Worm (Caenorhabditis elegans) whole organism, L4 larva: ENCODE data around the gene srh-28.

Source experiments
- F44E2.7 ChIP-seq: fragments of 200-800 bp; sonication (Bioruptor generic); IDR thresholded peaks from 2 replicates; pipeline ENCODE4 v2.1.2; 2022; ENCODE audit warnings: missing genetic modification characterization, missing compliant biosample characterization
- F49E8.2 ChIP-seq: sonication (generic microtip); optimal IDR thresholded peaks from 2 replicates; lab custom pipeline; 2016; ENCODE audit warnings: missing compliant biosample characterization, mild to moderate bottlenecking, missing genetic modification characterization, borderline replicate concordance
- R02D3.7 ChIP-seq: fragments of 150-350 bp; sonication (generic microtip); optimal IDR thresholded peaks from 3 replicates; lab custom pipeline; 2014; ENCODE audit warnings: missing biosample characterization, missing genetic modification characterization
- T20F7.1 ChIP-seq: fragments of 200-800 bp; sonication (Bioruptor generic); optimal IDR thresholded peaks from 2 replicates; lab custom pipeline; 2018; ENCODE audit warnings: mild to moderate bottlenecking, missing genetic modification characterization, missing compliant biosample characterization
- Y75B8A.6 ChIP-seq: fragments of 200-800 bp; sonication (Bioruptor generic); IDR thresholded peaks from 2 replicates; pipeline ENCODE4 v1.3.6; 2022; ENCODE audit warnings: missing genetic modification reagents, missing genetic modification characterization, missing compliant biosample characterization
- ZK337.2 ChIP-seq: fragments of 200-800 bp; sonication (Bioruptor generic); IDR thresholded peaks from 2 replicates; pipeline ENCODE4 v1.3.6; 2022; ENCODE audit warnings: missing genetic modification reagents, missing genetic modification characterization, missing compliant biosample characterization
- ZK546.5 ChIP-seq, 2 experiments: sonication (generic microtip); optimal IDR thresholded peaks; 2 replicates each; lab custom pipeline; 2017; ENCODE audit warnings: missing biosample characterization in 2 of 2, missing genetic modification characterization in 2 of 2
- aha-1 ChIP-seq: fragments of 150-350 bp; peaks from one replicate; lab custom pipeline; 2014; ENCODE audit warnings: missing biosample characterization, missing genetic modification characterization
- aly-2 ChIP-seq: sonication (generic microtip); optimal IDR thresholded peaks from 2 replicates; lab custom pipeline; 2018; ENCODE audit warnings: missing biosample characterization, missing genetic modification characterization
- ceh-28 ChIP-seq: fragments of 150-350 bp; optimal IDR thresholded peaks from 2 replicates; lab custom pipeline; 2014; ENCODE audit warnings: missing biosample characterization, missing genetic modification reagents, missing genetic modification characterization
- ceh-62 ChIP-seq: sonication (generic microtip); optimal IDR thresholded peaks from 2 replicates; lab custom pipeline; 2017; ENCODE audit warnings: missing biosample characterization, missing genetic modification characterization
- ces-1 ChIP-seq: fragments of 150-350 bp; sonication (generic microtip); optimal IDR thresholded peaks from 4 replicates; lab custom pipeline; 2014; ENCODE audit warnings: missing biosample characterization, missing genetic modification reagents, missing genetic modification characterization
- cey-2 ChIP-seq: sonication (generic microtip); optimal IDR thresholded peaks from 3 replicates; lab custom pipeline; 2017; ENCODE audit warnings: missing genetic modification characterization, mild to moderate bottlenecking, missing compliant biosample characterization, antibody characterized with exemption, borderline replicate concordance; ENCODE audit not compliant: insufficient read depth
- ctbp-1 ChIP-seq: fragments of 200-800 bp; sonication (Bioruptor generic); IDR thresholded peaks from 2 replicates; pipeline ENCODE4 v1.3.6; 2022; ENCODE audit warnings: missing genetic modification reagents, missing genetic modification characterization, missing compliant biosample characterization
- daf-19 ChIP-seq: fragments of 200-800 bp; sonication (Bioruptor generic); conservative IDR thresholded peaks from 2 replicates; pipeline ENCODE4 v1.3.6; 2022; ENCODE audit warnings: missing genetic modification characterization, missing compliant biosample characterization
- daf-8 ChIP-seq: fragments of 200-800 bp; sonication (Bioruptor generic); IDR thresholded peaks from 2 replicates; pipeline ENCODE4 v1.3.6; 2022; ENCODE audit warnings: missing genetic modification characterization, missing compliant biosample characterization
- dmd-6 ChIP-seq: fragments of 200-800 bp; sonication (Bioruptor generic); IDR thresholded peaks from 2 replicates; pipeline ENCODE4 v1.3.6; 2022; ENCODE audit warnings: missing genetic modification reagents, missing genetic modification characterization, missing compliant biosample characterization
- dmd-9 ChIP-seq: fragments of 200-800 bp; sonication (Bioruptor generic); IDR thresholded peaks from 2 replicates; pipeline ENCODE4 v1.3.6; 2022; ENCODE audit warnings: missing genetic modification reagents, missing genetic modification characterization, missing compliant biosample characterization
- duxl-1 ChIP-seq: sonication (generic microtip); optimal IDR thresholded peaks from 2 replicates; lab custom pipeline; 2016; ENCODE audit warnings: mild to moderate bottlenecking, missing genetic modification characterization, moderate library complexity, missing compliant biosample characterization; ENCODE audit not compliant: poor library complexity
- dve-1 ChIP-seq: sonication (generic microtip); optimal IDR thresholded peaks from 2 replicates; lab custom pipeline; 2017; ENCODE audit warnings: antibody characterized with exemption, mild to moderate bottlenecking, missing genetic modification characterization, missing compliant biosample characterization; ENCODE audit not compliant: insufficient read depth
- fkh-10 ChIP-seq: fragments of 150-350 bp; optimal IDR thresholded peaks from 2 replicates; lab custom pipeline; 2014; ENCODE audit warnings: missing biosample characterization, missing genetic modification reagents, missing genetic modification characterization
- jun-1 ChIP-seq: fragments of 150-350 bp; optimal IDR thresholded peaks from 2 replicates; lab custom pipeline; 2014; ENCODE audit warnings: missing biosample characterization, missing genetic modification reagents, missing genetic modification characterization
- lim-7 ChIP-seq: fragments of 200-800 bp; sonication (Bioruptor generic); IDR thresholded peaks from 2 replicates; pipeline ENCODE4 v1.3.6; 2022; ENCODE audit warnings: missing genetic modification characterization, missing compliant biosample characterization
- lin-13 ChIP-seq: fragments of 150-350 bp; optimal IDR thresholded peaks from 2 replicates; lab custom pipeline; 2014; ENCODE audit warnings: missing biosample characterization, missing genetic modification reagents, missing genetic modification characterization
- lin-39 ChIP-seq: fragments of 150-350 bp; optimal IDR thresholded peaks from 2 replicates; lab custom pipeline; 2014; ENCODE audit warnings: missing biosample characterization, missing genetic modification reagents, missing genetic modification characterization
- lir-3 ChIP-seq: sonication (generic microtip); optimal IDR thresholded peaks from 2 replicates; lab custom pipeline; 2016; ENCODE audit warnings: mild to moderate bottlenecking, missing genetic modification characterization, missing compliant biosample characterization
- lsy-2 ChIP-seq, 2 experiments: fragments of 150-350 bp in 1 of 2; sonication (generic microtip) in 1 of 2; optimal IDR thresholded peaks; 2 replicates each; lab custom pipeline; 2014 to 2017; ENCODE audit warnings: missing biosample characterization in 2 of 2, missing genetic modification characterization in 2 of 2
- madf-5 ChIP-seq, 2 experiments: fragments of 200-800 bp; sonication (Bioruptor generic); IDR thresholded peaks; 2 replicates each; pipeline ENCODE4 v1.3.6; 2022; ENCODE audit warnings: missing compliant biosample characterization in 2 of 2, missing genetic modification characterization in 2 of 2
- madf-9 ChIP-seq: fragments of 200-800 bp; sonication (Bioruptor generic); conservative IDR thresholded peaks from 2 replicates; pipeline ENCODE4 v1.3.6; 2022; ENCODE audit warnings: missing genetic modification reagents, missing genetic modification characterization, missing compliant biosample characterization
- mdl-1 ChIP-seq, 2 experiments: fragments of 150-350 bp in 1 of 2; sonication (generic microtip) in 1 of 2; optimal IDR thresholded peaks; 2 replicates each; lab custom pipeline; 2014 to 2017; ENCODE audit warnings: missing biosample characterization in 2 of 2, missing genetic modification characterization in 2 of 2
- mes-2 ChIP-seq: sonication (generic microtip); optimal IDR thresholded peaks from 2 replicates; lab custom pipeline; 2016; ENCODE audit warnings: missing genotype, mild to moderate bottlenecking, missing genetic modification characterization, missing compliant biosample characterization; ENCODE audit not compliant: poor library complexity, severe bottlenecking
- mxl-2 ChIP-seq: fragments of 200-800 bp; sonication (Bioruptor generic); conservative IDR thresholded peaks from 2 replicates; pipeline ENCODE4 v1.3.6; 2022; ENCODE audit warnings: missing genetic modification reagents, missing genetic modification characterization, missing compliant biosample characterization
- nhr-102 ChIP-seq: sonication (generic microtip); optimal IDR thresholded peaks from 2 replicates; lab custom pipeline; 2016; ENCODE audit warnings: mild to moderate bottlenecking, missing genetic modification characterization, moderate library complexity, missing compliant biosample characterization
- nhr-11 ChIP-seq: fragments of 150-350 bp; optimal IDR thresholded peaks from 2 replicates; lab custom pipeline; 2014; ENCODE audit warnings: missing biosample characterization, missing genetic modification characterization
- nhr-111 ChIP-seq: fragments of 200-800 bp; sonication (Bioruptor generic); optimal IDR thresholded peaks from 2 replicates; lab custom pipeline; 2018; ENCODE audit warnings: mild to moderate bottlenecking, missing genetic modification characterization, missing compliant biosample characterization
- nhr-28 ChIP-seq: fragments of 150-350 bp; optimal IDR thresholded peaks from 2 replicates; lab custom pipeline; 2014; ENCODE audit warnings: missing biosample characterization, missing genetic modification characterization
- nhr-42 ChIP-seq: fragments of 200-800 bp; sonication (Bioruptor generic); IDR thresholded peaks from 2 replicates; pipeline ENCODE4 v1.3.6; 2022; ENCODE audit warnings: missing genetic modification characterization, missing compliant biosample characterization
- nhr-48 ChIP-seq: sonication (generic microtip); optimal IDR thresholded peaks from 2 replicates; lab custom pipeline; 2016; ENCODE audit warnings: mild to moderate bottlenecking, missing genetic modification characterization, missing compliant biosample characterization
- nhr-77 ChIP-seq: fragments of 150-350 bp; optimal IDR thresholded peaks from 2 replicates; lab custom pipeline; 2014; ENCODE audit warnings: missing biosample characterization, missing genetic modification characterization
- pqm-1 ChIP-seq: sonication (generic microtip); optimal IDR thresholded peaks from 2 replicates; lab custom pipeline; 2017; ENCODE audit warnings: missing biosample characterization, missing genetic modification characterization
- sdz-12 ChIP-seq: fragments of 200-800 bp; sonication (Bioruptor generic); optimal IDR thresholded peaks from 2 replicates; lab custom pipeline; 2018; ENCODE audit warnings: mild to moderate bottlenecking, missing genetic modification characterization, missing compliant biosample characterization
- spr-1 ChIP-seq: sonication (generic microtip); optimal IDR thresholded peaks from 2 replicates; lab custom pipeline; 2016; ENCODE audit warnings: mild to moderate bottlenecking, missing genetic modification characterization, missing compliant biosample characterization
- spr-3 ChIP-seq: fragments of 200-800 bp; sonication (Bioruptor generic); optimal IDR thresholded peaks from 2 replicates; lab custom pipeline; 2018; ENCODE audit warnings: mild to moderate bottlenecking, missing genetic modification characterization, missing compliant biosample characterization
- tra-1 ChIP-seq: fragments of 200-800 bp; sonication (Bioruptor generic); IDR thresholded peaks from 2 replicates; pipeline ENCODE4 v1.3.6; 2022; ENCODE audit warnings: missing genetic modification reagents, missing genetic modification characterization, missing compliant biosample characterization
- unc-39 ChIP-seq: sonication (generic microtip); optimal IDR thresholded peaks from 2 replicates; lab custom pipeline; 2017; ENCODE audit warnings: missing biosample characterization, missing genetic modification characterization
- unc-62 ChIP-seq, 3 experiments: fragments of 150-350 bp in 1 of 3; sonication (generic microtip); optimal IDR thresholded peaks in 2 of 3; peaks in 1 of 3; 1 replicate in 1 of 3; 2 replicates in 2 of 3; lab custom pipeline; 2014 to 2017; ENCODE audit warnings: missing biosample characterization in 3 of 3, missing genetic modification characterization in 3 of 3, missing genetic modification reagents in 3 of 3, missing genotype in 1 of 3
- zfp-2 ChIP-seq: sonication (generic microtip); optimal IDR thresholded peaks from 2 replicates; lab custom pipeline; 2016; ENCODE audit warnings: mild to moderate bottlenecking, missing genetic modification characterization, missing compliant biosample characterization
- ztf-11 ChIP-seq: fragments of 150-350 bp; optimal IDR thresholded peaks from 2 replicates; lab custom pipeline; 2014; ENCODE audit warnings: missing biosample characterization, missing genetic modification characterization
- ztf-7 ChIP-seq: fragments of 150-350 bp; optimal IDR thresholded peaks from 2 replicates; lab custom pipeline; 2014; ENCODE audit warnings: missing biosample characterization, missing genetic modification characterization

srh-28 gene

DNA sequence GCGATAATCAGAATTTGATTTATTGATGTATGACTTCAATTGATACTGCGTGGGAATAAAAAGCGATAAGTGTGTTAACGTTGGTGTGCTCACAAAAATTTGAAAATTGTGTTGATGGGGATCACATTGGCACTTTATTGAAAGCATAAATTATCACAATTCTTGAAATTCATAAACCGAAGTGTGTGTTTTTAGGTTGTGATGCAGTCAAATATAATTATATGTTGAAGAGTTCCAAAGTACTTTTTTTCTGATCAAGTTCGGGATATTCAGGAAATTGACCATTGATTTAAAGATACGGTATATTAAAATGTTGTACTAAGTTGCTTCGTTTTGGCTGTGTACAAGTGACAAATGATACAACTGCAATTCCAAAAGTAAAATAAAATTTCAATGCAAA is at the start of gene srh-28:
TSS of gene srh-28 (minus strand) at position 101 of the 400 bp plus-strand sequence.
- no peak for TF ChIP-seq ztf-11 (tag; lab: Kevin White, UChicago)
- TF ChIP-seq dmd-9 (GFP tag; lab: Robert Waterston, UW), result no peak
- TF ChIP-seq unc-62 (GFP tag; optimal IDR thresholded peaks at IDR 0.05 in 1 of 2; lab: Kevin White, UChicago), result peak in 1 of 2 experiments; percentile 22
- no peak for TF ChIP-seq unc-62 (tag; optimal IDR thresholded peaks at IDR 0.05; lab: Kevin White, UChicago)

DNA sequence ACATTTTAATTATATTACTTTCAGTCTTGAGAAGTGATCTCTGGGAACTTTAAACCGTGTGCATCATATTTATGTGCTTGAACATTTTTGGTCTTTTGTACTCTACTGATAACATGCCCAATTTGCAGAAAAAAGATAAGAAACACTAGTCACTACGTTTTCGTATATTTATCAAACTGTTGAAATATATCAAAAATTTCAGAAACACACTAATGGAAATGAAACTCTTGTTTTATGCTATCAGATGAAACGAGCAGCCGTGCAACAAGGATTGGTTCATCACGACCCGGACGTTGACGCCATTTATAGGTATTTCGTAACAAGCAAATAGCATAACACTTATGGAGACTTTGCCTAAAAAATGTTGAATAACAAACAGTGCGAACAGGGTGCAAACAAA is 47.8 kb upstream of the srh-28 start:
- TF ChIP-seq aly-2 (no peak), lir-3 (no peak), tra-1 (GFP tag; lab: Robert Waterston, UW) (no peak), lin-39 (tag; lab: Kevin White, UChicago) (no peak), ZK546.5 (tag; optimal IDR thresholded peaks at IDR 0.05; lab: Kevin White, UChicago) (no peak), ces-1 (GFP tag; lab: Kevin White, UChicago) (no peak), mdl-1 (tag; optimal IDR thresholded peaks at IDR 0.05; lab: Kevin White, UChicago) (no peak), daf-19 (GFP tag; lab: Robert Waterston, UW) (no peak), F44E2.7 (GFP tag; lab: Robert Waterston, UW) (no peak), ztf-7 (tag; lab: Kevin White, UChicago) (no peak), R02D3.7 (tag; lab: Kevin White, UChicago) (no peak), duxl-1 (tag; lab: Kevin White, UChicago) (no peak), ctbp-1 (no peak), nhr-48 (no peak), madf-5 (GFP tag; IDR thresholded peaks at IDR 0.05; lab: Robert Waterston, UW) (no peak), nhr-111 (GFP tag; lab: Kevin White, UChicago) (no peak), sdz-12 (GFP tag; lab: Kevin White, UChicago) (no peak), Y75B8A.6 (no peak), spr-1 (no peak), unc-62 (GFP tag; optimal IDR thresholded peaks at IDR 0.05 in 1 of 2; lab: Kevin White, UChicago) (peak in 1 of 2 experiments; percentile 81), unc-62 (tag; optimal IDR thresholded peaks at IDR 0.05; lab: Kevin White, UChicago) (no peak), zfp-2 (no peak), nhr-77 (tag; lab: Kevin White, UChicago) (peak; percentile 58), cey-2 (tag; lab: Kevin White, UChicago) (no peak), daf-8 (GFP tag; lab: Robert Waterston, UW) (no peak), jun-1 (tag; lab: Kevin White, UChicago) (no peak), pqm-1 (tag; lab: Kevin White, UChicago) (peak; percentile 93), aha-1 (no peak), fkh-10 (GFP tag; lab: Kevin White, UChicago) (no peak), lsy-2 (tag; optimal IDR thresholded peaks at IDR 0.05; lab: Kevin White, UChicago) (no peak), dve-1 (tag; lab: Kevin White, UChicago) (no peak), ceh-62 (tag; lab: Kevin White, UChicago) (no peak), nhr-28 (tag; lab: Kevin White, UChicago) (peak; percentile 87), mes-2 (tag; lab: Kevin White, UChicago) (no peak), madf-9 (GFP tag; lab: Robert Waterston, UW) (no peak), T20F7.1 (GFP tag; lab: Kevin White, UChicago) (peak; percentile 4), spr-3 (GFP tag; lab: Kevin White, UChicago) (no peak), mxl-2 (GFP tag; lab: Robert Waterston, UW) (no peak), ceh-28 (tag; lab: Kevin White, UChicago) (no peak), nhr-11 (tag; lab: Kevin White, UChicago) (no peak), nhr-102 (tag; lab: Kevin White, UChicago) (no peak), ZK337.2 (GFP tag; lab: Robert Waterston, UW) (no peak), unc-39 (no peak), lim-7 (GFP tag; lab: Robert Waterston, UW) (no peak), dmd-6 (GFP tag; lab: Robert Waterston, UW) (peak; percentile 93), nhr-42 (GFP tag; lab: Robert Waterston, UW) (no peak), F49E8.2 (no peak), lin-13 (GFP tag; lab: Kevin White, UChicago) (no peak)
